Worm (Caenorhabditis elegans): ENCODE measurements around the gene lmd-5.
A peak's percentile ranks its signal among the peaks of the same experiment; 100 is the strongest.

The lmd-5 gene

ce11 chrV:7138320-7138719 lies 14.9 kb downstream of the lmd-5 start, which contains the start of gene str-112:
Gene str-112, minus strand, starts transcription at chrV:7138420.
- no peak for TF ChIP-seq F55B11.4 (tag; optimal IDR thresholded peaks at IDR 0.05; ENCODE audit: borderline replicate concordance, insufficient read depth)
- no peak for TF ChIP-seq ztf-26 (tag; optimal IDR thresholded peaks at IDR 0.05)
- TF ChIP-seq nfya-2 (GFP tag; IDR thresholded peaks at IDR 0.05): no peak
- TF ChIP-seq madf-8 (GFP tag; conservative IDR thresholded peaks at IDR 0.05): no peak
- TF ChIP-seq pha-4 (tag; optimal IDR thresholded peaks at IDR 0.05): no peak
- TF ChIP-seq tlf-1 (GFP tag; optimal IDR thresholded peaks at IDR 0.05): no peak
- no peak for TF ChIP-seq nhr-27 (tag; optimal IDR thresholded peaks at IDR 0.05)
- no peak for TF ChIP-seq Y79H2A.3 (GFP tag; conservative IDR thresholded peaks at IDR 0.05)
- TF ChIP-seq madf-10 (tag; optimal IDR thresholded peaks at IDR 0.05): no peak

- peak; percentile 42 for TF ChIP-seq atf-7 (tag; optimal IDR thresholded peaks at IDR 0.05)
- no peak for TF ChIP-seq sptf-2 (GFP tag; optimal IDR thresholded peaks at IDR 0.05)
- no peak for TF ChIP-seq rcor-1 (GFP tag; IDR thresholded peaks at IDR 0.05)
Observed at ce11 chrV:7140368-7140767, 16.9 kb downstream of the lmd-5 start.

- TF ChIP-seq him-1 (tag; optimal IDR thresholded peaks at IDR 0.05) (no peak), dpl-1 (GFP tag; optimal IDR thresholded peaks at IDR 0.05) (no peak), ceh-40 (GFP tag; IDR thresholded peaks at IDR 0.05) (no peak), snpc-3.4 (tag; optimal IDR thresholded peaks at IDR 0.05) (no peak), C17E4.6 (GFP tag; IDR thresholded peaks at IDR 0.05) (no peak), cebp-2 (GFP tag; IDR thresholded peaks at IDR 0.05) (no peak), Y79H2A.3 (GFP tag; conservative IDR thresholded peaks at IDR 0.05) (no peak), nhr-27 (tag; optimal IDR thresholded peaks at IDR 0.05) (no peak), D2030.7 (GFP tag; IDR thresholded peaks at IDR 0.05) (no peak), F33H1.4 (GFP tag; IDR thresholded peaks at IDR 0.05) (no peak), ZK185.1 (tag; optimal IDR thresholded peaks at IDR 0.05; ENCODE audit: poor library complexity, severe bottlenecking) (no peak), hlh-26 (GFP tag; conservative IDR thresholded peaks at IDR 0.05) (no peak), egl-44 (GFP tag; IDR thresholded peaks at IDR 0.05) (no peak), mel-28 (tag; optimal IDR thresholded peaks at IDR 0.05; ENCODE audit: borderline replicate concordance) (no peak), T07F8.4 (tag; optimal IDR thresholded peaks at IDR 0.05) (no peak)
Observed at ce11 chrV:7141864-7142263, 18.4 kb downstream of the lmd-5 start, which contains the start of gene ugt-40. Gene ugt-40, minus strand, starts transcription at chrV:7141964.

- TF ChIP-seq attf-5 (GFP tag; optimal IDR thresholded peaks at IDR 0.05) (no peak), egrh-3 (GFP tag; IDR thresholded peaks at IDR 0.05) (no peak), T07F8.4 (tag; optimal IDR thresholded peaks at IDR 0.05) (no peak), repo-1 (tag; optimal IDR thresholded peaks at IDR 0.05) (no peak), ceh-100 (GFP tag; IDR thresholded peaks at IDR 0.05) (0 out of 2 replicates have a peak, but pooled peaks have one; percentile 29), ztf-3 (GFP tag; optimal IDR thresholded peaks at IDR 0.05) (no peak), sea-2 (GFP tag; IDR thresholded peaks at IDR 0.05) (no peak), tbx-9 (tag; optimal IDR thresholded peaks at IDR 0.05; ENCODE audit: borderline replicate concordance) (no peak), B0019.2 (GFP tag; conservative IDR thresholded peaks at IDR 0.05) (0 out of 2 replicates have a peak, but pooled peaks have one; percentile 50), cebp-1 (GFP tag; IDR thresholded peaks at IDR 0.05) (no peak), cebp-1 (tag; optimal IDR thresholded peaks at IDR 0.05) (no peak), Y53G8AR.9 (GFP tag; conservative IDR thresholded peaks at IDR 0.05) (no peak; the same call in 1 of the 2 replicates), pha-4 (tag; optimal IDR thresholded peaks at IDR 0.05) (no peak), bed-2 (GFP tag; IDR thresholded peaks at IDR 0.05) (no peak), rec-8 (tag; optimal IDR thresholded peaks at IDR 0.05) (peak in 1 of 2 experiments; percentile 3), tbp1 (GFP tag; optimal IDR thresholded peaks at IDR 0.05) (peak; percentile 76), ets-4 (GFP tag; optimal IDR thresholded peaks at IDR 0.05) (no peak), chd-7 (tag; optimal IDR thresholded peaks at IDR 0.05) (no peak), lin-35 (GFP tag; optimal IDR thresholded peaks at IDR 0.05) (no peak), lin-40 (tag; optimal IDR thresholded peaks at IDR 0.05) (no peak), Y79H2A.3 (GFP tag; conservative IDR thresholded peaks at IDR 0.05) (no peak), egl-44 (GFP tag; IDR thresholded peaks at IDR 0.05) (no peak), F57A8.1 (GFP tag; optimal IDR thresholded peaks at IDR 0.05) (no peak), nhr-27 (tag; optimal IDR thresholded peaks at IDR 0.05) (no peak)
Observed at ce11 chrV:7142661-7143060, 19.2 kb downstream of the lmd-5 start.
